Fruit fly (Drosophila melanogaster) whole organism, pupa: ENCODE results near the gene Mrtf.
A peak's percentile ranks its signal among the peaks of the same experiment; 100 is the strongest.

Source experiments
- CG10348 ChIP-seq: fragments of 200-800 bp; sonication (Bioruptor generic); IDR thresholded peaks from 2 replicates; pipeline ENCODE4 v1.3.6; 2022; ENCODE audit warnings: missing biosample characterization, missing genetic modification characterization
- CG12605 ChIP-seq: fragments of 200-800 bp; sonication (Bioruptor generic); IDR thresholded peaks from 2 replicates; pipeline ENCODE4 v1.3.6; 2022; ENCODE audit warnings: missing biosample characterization, missing genetic modification characterization
- CG13204 ChIP-seq: fragments of 200-800 bp; sonication (Bioruptor generic); optimal IDR thresholded peaks from 2 replicates; lab custom pipeline; 2018; ENCODE audit warnings: missing biosample characterization, mild to moderate bottlenecking, missing genetic modification characterization, moderate library complexity
- CG14655 ChIP-seq: fragments of 200-800 bp; sonication (Bioruptor generic); optimal IDR thresholded peaks from 3 replicates; lab custom pipeline; 2017; ENCODE audit warnings: mild to moderate bottlenecking, missing biosample characterization, missing genetic modification reagents, missing genetic modification characterization
- CG15710 ChIP-seq: fragments of 200-800 bp; sonication (Bioruptor generic); optimal IDR thresholded peaks from 2 replicates; lab custom pipeline; 2018; ENCODE audit warnings: missing biosample characterization, mild to moderate bottlenecking, missing genetic modification characterization, moderate library complexity
- CG32121 ChIP-seq: fragments of 200-800 bp; sonication (Bioruptor generic); IDR thresholded peaks from 2 replicates; pipeline ENCODE4 v1.3.6; 2022; ENCODE audit warnings: missing biosample characterization, missing genetic modification characterization
- CG34367 ChIP-seq: fragments of 200-800 bp; sonication (Bioruptor generic); optimal IDR thresholded peaks from 2 replicates; lab custom pipeline; 2018; ENCODE audit warnings: missing biosample characterization, mild to moderate bottlenecking, missing genetic modification characterization
- CG4496 ChIP-seq: fragments of 200-800 bp; sonication (Bioruptor generic); IDR thresholded peaks from 3 replicates; pipeline ENCODE4 v1.3.6; 2022; ENCODE audit warnings: missing biosample characterization, missing genetic modification characterization
- CG8301 ChIP-seq: fragments of 200-800 bp; sonication (Bioruptor generic); optimal IDR thresholded peaks from 2 replicates; lab custom pipeline; 2018; ENCODE audit warnings: missing biosample characterization, mild to moderate bottlenecking, missing genetic modification characterization
- CG9948 ChIP-seq: fragments of 200-800 bp; sonication (Bioruptor generic); optimal IDR thresholded peaks from 2 replicates; lab custom pipeline; 2018; ENCODE audit warnings: missing biosample characterization, mild to moderate bottlenecking, missing genetic modification characterization, moderate library complexity
- D1 ChIP-seq: fragments of 200-800 bp; sonication (Bioruptor generic); optimal IDR thresholded peaks from 2 replicates; lab custom pipeline; 2018; ENCODE audit warnings: missing biosample characterization, mild to moderate bottlenecking, missing genetic modification characterization, moderate library complexity
- EcR ChIP-seq: fragments of 200-800 bp; sonication (Bioruptor generic); optimal IDR thresholded peaks from 3 replicates; lab custom pipeline; 2019; ENCODE audit warnings: missing biosample characterization, missing genetic modification characterization, mild to moderate bottlenecking, moderate library complexity, missing genetic modification reagents
- Ets98B ChIP-seq: fragments of 200-800 bp; sonication (Bioruptor generic); IDR thresholded peaks from 2 replicates; pipeline ENCODE4 v1.3.6; 2022; ENCODE audit warnings: missing biosample characterization, missing genetic modification characterization
- Pif1A ChIP-seq: fragments of 200-800 bp; sonication (Bioruptor generic); optimal IDR thresholded peaks from 3 replicates; lab custom pipeline; 2016; ENCODE audit warnings: missing biosample characterization, missing genetic modification characterization
- Pif1B ChIP-seq: fragments of 200-800 bp; sonication (Bioruptor generic); optimal IDR thresholded peaks from 3 replicates; lab custom pipeline; 2016; ENCODE audit warnings: missing biosample characterization, missing genetic modification characterization
- fd96Ca ChIP-seq: fragments of 200-800 bp; sonication (Bioruptor generic); IDR thresholded peaks from 3 replicates; pipeline ENCODE4 v1.3.6; 2022; ENCODE audit warnings: missing biosample characterization, missing genetic modification characterization
- gl ChIP-seq: fragments of 200-800 bp; sonication (Bioruptor generic); optimal IDR thresholded peaks from 2 replicates; lab custom pipeline; 2018; ENCODE audit warnings: missing biosample characterization, mild to moderate bottlenecking, missing genetic modification characterization
- rn ChIP-seq: fragments of 200-800 bp; sonication (Bioruptor generic); IDR thresholded peaks from 2 replicates; pipeline ENCODE4 v1.3.6; 2022; ENCODE audit warnings: missing biosample characterization, missing genetic modification characterization

Mrtf gene

DNA sequence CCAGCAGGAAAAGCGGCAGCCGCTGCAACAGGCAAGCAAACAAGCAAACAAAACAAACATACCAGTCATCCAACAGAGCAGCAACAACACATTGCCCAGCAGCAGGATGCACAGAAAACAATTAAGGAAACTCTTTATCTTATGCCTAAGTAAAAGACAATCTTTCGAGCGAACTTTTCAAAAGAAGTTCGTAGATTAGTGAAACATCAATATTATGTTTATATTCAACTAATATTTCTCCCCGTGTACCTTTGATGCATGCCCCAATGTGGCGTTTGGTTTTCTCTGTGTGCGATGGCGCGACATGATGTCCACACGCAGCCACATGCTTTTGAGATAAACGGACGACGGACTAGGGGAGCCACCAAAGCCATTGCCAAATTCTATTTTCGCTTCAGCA lies 35.4 kb downstream of the Mrtf start:
- TF ChIP-seq CG15710 (tag; lab: Kevin White, UChicago) (no peak), CG12605 (GFP tag; lab: Robert Waterston, UW) (no peak), rn (no peak), CG4496 (GFP tag; lab: Robert Waterston, UW) (peak; percentile 57; the same call in 1 of the 3 replicates), CG14655 (GFP tag; lab: Kevin White, UChicago) (peak; percentile 10), Ets98B (GFP tag; lab: Robert Waterston, UW) (peak; percentile 60), CG34367 (tag; lab: Kevin White, UChicago) (no peak), gl (tag; lab: Kevin White, UChicago) (no peak), D1 (tag; lab: Kevin White, UChicago) (no peak), CG8301 (tag; lab: Kevin White, UChicago) (no peak), CG32121 (GFP tag; lab: Robert Waterston, UW) (peak; percentile 56; the same call in 1 of the 2 replicates), fd96Ca (GFP tag; lab: Robert Waterston, UW) (peak; percentile 35; the same call in 1 of the 3 replicates), CG10348 (GFP tag; lab: Robert Waterston, UW) (no peak), EcR (GFP tag; lab: Kevin White, UChicago) (no peak), CG13204 (GFP tag; lab: Kevin White, UChicago) (no peak), CG9948 (no peak)
- TF ChIP-seq, all 21 proteins: peak for 5

DNA sequence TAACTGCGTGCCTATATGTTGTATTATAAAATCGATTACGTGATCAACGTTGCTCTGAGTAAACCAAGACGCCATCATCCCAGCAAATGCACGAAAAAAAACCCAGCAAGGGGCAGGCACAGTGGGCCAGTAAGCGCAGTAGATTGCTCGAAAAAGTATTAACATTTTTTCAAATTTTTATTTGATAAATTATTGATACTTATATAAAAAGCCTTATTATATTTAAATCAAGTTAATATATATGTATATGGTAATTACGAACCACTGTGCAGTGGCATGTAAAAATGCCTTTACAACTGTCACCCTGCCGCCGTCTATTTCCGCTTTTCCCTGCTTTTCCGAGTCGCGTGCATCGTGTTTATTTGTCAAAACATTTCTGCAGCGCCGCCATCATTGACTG lies 39.3 kb downstream of the Mrtf start:
- peak; percentile 84 for TF ChIP-seq CG32121 (GFP tag; lab: Robert Waterston, UW)
- TF ChIP-seq gl (tag; lab: Kevin White, UChicago), result no peak
- TF ChIP-seq CG15710 (tag; lab: Kevin White, UChicago), result no peak
- 0 out of 2 replicates have a peak, but pooled peaks have one; percentile 40 for TF ChIP-seq rn
- TF ChIP-seq CG12605 (GFP tag; lab: Robert Waterston, UW), result peak; percentile 36; the same call in 1 of the 2 replicates
- TF ChIP-seq CG10348 (GFP tag; lab: Robert Waterston, UW), result no peak
- peak; percentile 68 for TF ChIP-seq Ets98B (GFP tag; lab: Robert Waterston, UW)
- TF ChIP-seq Pif1A, result no peak
- peak; percentile 76 for TF ChIP-seq CG4496 (GFP tag; lab: Robert Waterston, UW)
- TF ChIP-seq fd96Ca (GFP tag; lab: Robert Waterston, UW), result peak; percentile 71; the same call in 2 of the 3 replicates
- TF ChIP-seq, all 21 proteins: peak for 6

DNA sequence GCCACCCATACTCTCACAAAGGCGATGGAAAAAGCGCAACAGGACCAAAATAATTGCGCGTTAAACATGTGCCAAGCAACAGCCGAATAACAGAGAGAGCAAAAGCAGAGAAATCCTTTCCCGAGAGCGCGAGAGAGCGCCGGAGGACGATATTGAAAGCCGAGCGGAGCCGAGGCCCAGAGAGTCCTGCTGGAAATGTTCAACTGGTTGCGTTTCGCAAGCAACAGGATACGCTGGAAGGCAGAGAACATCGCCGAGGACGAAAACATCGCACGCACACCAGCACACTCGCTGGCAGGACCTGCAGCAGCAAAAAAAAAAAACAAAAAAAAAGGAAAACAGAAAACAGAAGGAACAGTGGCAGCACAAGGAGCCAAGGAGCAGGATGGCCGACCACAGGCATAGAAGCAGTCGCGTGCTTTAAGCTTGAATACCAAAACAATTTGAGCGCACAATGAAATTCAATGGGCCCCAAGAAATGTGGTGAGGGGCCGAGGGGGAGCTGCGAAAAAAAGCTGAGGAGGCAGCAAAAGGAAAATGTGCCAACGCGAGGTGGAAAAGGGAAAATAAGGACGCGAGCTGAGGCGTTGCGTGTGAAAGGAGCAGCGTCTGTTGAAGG lies 53.6 kb downstream of the Mrtf start:
- TF ChIP-seq CG8301 (tag; lab: Kevin White, UChicago), result no peak
- TF ChIP-seq Pif1B (GFP tag; lab: Kevin White, UChicago), result no peak
- TF ChIP-seq CG12605 (GFP tag; lab: Robert Waterston, UW), result peak; percentile 62; the same call in 1 of the 2 replicates
- TF ChIP-seq rn, result no peak
- TF ChIP-seq, all 21 proteins: peak for 1

DNA sequence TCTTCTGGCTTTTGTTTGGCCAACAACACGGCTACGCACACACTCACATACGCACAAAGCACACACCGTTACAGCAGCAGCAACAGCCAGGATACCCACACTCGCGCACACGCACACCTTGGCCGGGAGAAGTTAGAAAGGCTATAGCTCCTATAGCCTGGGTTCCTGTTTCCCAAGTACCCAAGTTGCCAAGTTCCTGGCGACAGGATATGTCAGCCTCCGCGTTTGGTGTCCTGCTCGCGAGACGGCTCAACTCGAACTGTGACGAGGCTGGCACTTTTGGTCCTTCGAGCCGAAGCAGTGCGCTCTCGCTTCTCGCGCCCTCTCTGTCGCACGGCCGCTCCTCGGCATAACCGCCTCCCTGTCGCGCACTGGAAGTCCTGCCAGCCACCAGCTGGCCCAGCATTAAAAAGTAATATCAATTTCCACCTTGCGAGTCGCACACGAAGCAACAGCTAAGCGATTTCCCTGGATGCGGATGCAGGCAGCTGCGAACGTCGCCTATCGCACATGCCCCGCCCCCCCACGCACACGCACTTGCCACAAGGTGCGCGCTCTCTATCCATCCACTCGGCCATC lies 54.8 kb downstream of the Mrtf start, which contains the start of gene Fife:
Gene Fife, minus strand, starts transcription at position 229 of the 579 bp plus-strand sequence.
- TF ChIP-seq Pif1B (GFP tag; lab: Kevin White, UChicago) (no peak), CG8301 (tag; lab: Kevin White, UChicago) (no peak), Ets98B (GFP tag; lab: Robert Waterston, UW) (no peak), Pif1A (no peak), CG13204 (GFP tag; lab: Kevin White, UChicago) (peak; percentile 38)
- TF ChIP-seq, all 21 proteins: peak for 1

DNA sequence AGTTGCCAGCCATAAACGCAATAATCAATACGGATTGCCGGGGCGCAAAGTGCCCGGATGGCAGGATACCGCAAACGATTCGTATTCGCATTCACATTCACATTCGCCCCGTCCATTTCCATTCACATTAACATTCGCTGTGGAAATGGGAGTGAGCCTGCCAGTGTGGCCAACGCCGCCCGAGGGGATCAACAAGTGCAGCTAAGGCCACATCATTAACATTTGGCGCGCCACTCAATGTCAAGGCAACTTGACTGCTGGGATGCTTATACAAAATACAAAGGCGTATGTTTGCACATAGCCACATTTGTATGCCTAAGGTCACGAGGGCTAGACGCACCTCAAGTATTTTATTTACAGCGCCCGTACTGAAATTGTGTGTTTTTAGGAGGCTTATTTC lies 63.9 kb downstream of the Mrtf start:
- no peak for TF ChIP-seq CG10348 (GFP tag; lab: Robert Waterston, UW)
